Worm (Caenorhabditis elegans) whole organism, L4/young adult: ENCODE data around the gene mre-11.

Experiments used
- W03F9.2 ChIP-seq: fragments of 150-350 bp; optimal IDR thresholded peaks from 2 replicates; lab custom pipeline; 2014; ENCODE audit warnings: missing biosample characterization, missing genetic modification characterization
- him-1 ChIP-seq: sonication (generic microtip); optimal IDR thresholded peaks from 2 replicates; lab custom pipeline; 2016; ENCODE audit warnings: missing genotype, missing genetic modification reagents, missing genetic modification characterization, missing compliant biosample characterization

ce11 chrV:10691313-10691712 lies 45.4 kb downstream of the mre-11 start:
- TF ChIP-seq W03F9.2 (tag; lab: Kevin White, UChicago): no peak
- no peak for TF ChIP-seq him-1 (tag; lab: Kevin White, UChicago)
